Worm (Caenorhabditis elegans) whole organism, young adult: Measurements from ENCODE around the gene K03B8.8.

Source experiments
- B0035.1 ChIP-seq: sonication (generic microtip); optimal IDR thresholded peaks from 2 replicates; lab custom pipeline; 2016; ENCODE audit warnings: missing genetic modification characterization, mild to moderate bottlenecking, missing compliant biosample characterization, missing genotype, missing genetic modification reagents
- B0261.1 ChIP-seq: sonication (generic microtip); optimal IDR thresholded peaks from 2 replicates; lab custom pipeline; 2016; ENCODE audit warnings: mild to moderate bottlenecking, missing genetic modification characterization, moderate library complexity, missing compliant biosample characterization
- C17E4.6 ChIP-seq: fragments of 200-800 bp; sonication (Bioruptor generic); IDR thresholded peaks from 2 replicates; pipeline ENCODE4 v1.3.6; 2022; ENCODE audit warnings: missing genetic modification reagents, missing genetic modification characterization, missing compliant biosample characterization
- F37B4.10 ChIP-seq: fragments of 200-800 bp; sonication (Bioruptor generic); IDR thresholded peaks from 2 replicates; pipeline ENCODE4 v1.3.6; 2022; ENCODE audit warnings: missing genetic modification characterization, missing compliant biosample characterization
- F52B5.7 ChIP-seq: sonication (generic microtip); optimal IDR thresholded peaks from 2 replicates; lab custom pipeline; 2016; ENCODE audit warnings: mild to moderate bottlenecking, missing genetic modification characterization, missing compliant biosample characterization
- Y56A3A.18 ChIP-seq: fragments of 200-800 bp; sonication (Bioruptor generic); IDR thresholded peaks from 2 replicates; pipeline ENCODE4 v1.3.6; 2022; ENCODE audit warnings: missing genetic modification reagents, missing genetic modification characterization, missing compliant biosample characterization
- aptf-3 ChIP-seq: fragments of 200-800 bp; sonication (Bioruptor generic); IDR thresholded peaks from 2 replicates; pipeline ENCODE4 v1.3.6; 2022; ENCODE audit warnings: missing genetic modification characterization, missing compliant biosample characterization
- attf-6 ChIP-seq: fragments of 200-800 bp; sonication (Bioruptor generic); IDR thresholded peaks from 2 replicates; pipeline ENCODE4 v1.3.6; 2022; ENCODE audit warnings: missing genetic modification reagents, missing genetic modification characterization, missing compliant biosample characterization
- bed-1 ChIP-seq: fragments of 200-800 bp; sonication (Bioruptor generic); IDR thresholded peaks from 2 replicates; pipeline ENCODE4 v1.3.6; 2022; ENCODE audit warnings: missing genetic modification reagents, missing genetic modification characterization, missing compliant biosample characterization
- bed-2 ChIP-seq: fragments of 200-800 bp; sonication (Bioruptor generic); IDR thresholded peaks from 2 replicates; pipeline ENCODE4 v1.3.6; 2022; ENCODE audit warnings: missing genetic modification reagents, missing genetic modification characterization, missing compliant biosample characterization
- chd-7 ChIP-seq: sonication (generic microtip); optimal IDR thresholded peaks from 2 replicates; lab custom pipeline; 2016; ENCODE audit warnings: mild to moderate bottlenecking, missing genetic modification characterization, moderate library complexity, missing compliant biosample characterization
- dpl-1 ChIP-seq: fragments of 150-350 bp; optimal IDR thresholded peaks from 2 replicates; lab custom pipeline; 2014; ENCODE audit warnings: missing biosample characterization, missing genetic modification reagents, missing genetic modification characterization
- hmg-1.2 ChIP-seq: fragments of 200-800 bp; sonication (Bioruptor generic); IDR thresholded peaks from 2 replicates; pipeline ENCODE4 v1.3.6; 2022; ENCODE audit warnings: missing genetic modification reagents, missing genetic modification characterization, missing compliant biosample characterization
- hsf-1 ChIP-seq: fragments of 200-800 bp; sonication (Bioruptor generic); IDR thresholded peaks from 2 replicates; pipeline ENCODE4 v1.3.6; 2022; ENCODE audit warnings: missing genetic modification reagents, missing genetic modification characterization, missing compliant biosample characterization
- let-607 ChIP-seq, 2 experiments: fragments of 200-800 bp in 1 of 2; sonication (Bioruptor generic) in 1 of 2; sonication (generic microtip) in 1 of 2; optimal IDR thresholded peaks; 2 replicates each; lab custom pipeline; 2016 to 2018; ENCODE audit warnings: mild to moderate bottlenecking in 2 of 2, missing compliant biosample characterization in 2 of 2, missing genetic modification characterization in 2 of 2, moderate library complexity in 2 of 2, missing genotype in 1 of 2
- lin-35 ChIP-seq, 3 experiments: fragments of 150-350 bp in 2 of 3; sonication (generic microtip) in 1 of 3; optimal IDR thresholded peaks; 2 replicates each; lab custom pipeline; 2014 to 2018; ENCODE audit warnings: missing biosample characterization in 3 of 3, missing genetic modification characterization in 3 of 3, missing genetic modification reagents in 3 of 3
- madf-3 ChIP-seq: fragments of 200-800 bp; sonication (Bioruptor generic); IDR thresholded peaks from 2 replicates; pipeline ENCODE4 v1.3.6; 2022; ENCODE audit warnings: missing genetic modification reagents, missing genetic modification characterization, missing compliant biosample characterization
- madf-8 ChIP-seq: fragments of 200-800 bp; sonication (Bioruptor generic); conservative IDR thresholded peaks from 2 replicates; pipeline ENCODE4 v1.3.6; 2022; ENCODE audit warnings: missing genetic modification reagents, missing genetic modification characterization, missing compliant biosample characterization
- nfyb-1 ChIP-seq: fragments of 200-800 bp; sonication (Bioruptor generic); IDR thresholded peaks from 2 replicates; pipeline ENCODE4 v1.3.6; 2022; ENCODE audit warnings: missing genetic modification reagents, missing genetic modification characterization, missing compliant biosample characterization
- repo-1 ChIP-seq: sonication (generic microtip); optimal IDR thresholded peaks from 2 replicates; lab custom pipeline; 2017; ENCODE audit warnings: mild to moderate bottlenecking, missing genetic modification characterization, missing compliant biosample characterization
- sea-2 ChIP-seq: fragments of 200-800 bp; sonication (Bioruptor generic); IDR thresholded peaks from 2 replicates; pipeline ENCODE4 v1.3.6; 2022; ENCODE audit warnings: missing genetic modification characterization, missing compliant biosample characterization
- snpc-4 ChIP-seq, 5 experiments: fragments of 150-350 bp in 1 of 5; sonication (generic microtip) in 4 of 5; optimal IDR thresholded peaks; 2 replicates each; lab custom pipeline; 2014 to 2018; ENCODE audit warnings: missing genetic modification characterization in 5 of 5, missing biosample characterization in 3 of 5, antibody characterized with exemption in 2 of 5, mild to moderate bottlenecking in 2 of 5, missing compliant biosample characterization in 2 of 5, missing genotype in 2 of 5, moderate library complexity in 2 of 5, missing genetic modification reagents in 1 of 5
- sptf-2 ChIP-seq: fragments of 200-800 bp; sonication (Bioruptor generic); optimal IDR thresholded peaks from 2 replicates; lab custom pipeline; 2018; ENCODE audit warnings: mild to moderate bottlenecking, missing genetic modification characterization, missing compliant biosample characterization
- ztf-26 ChIP-seq: sonication (generic microtip); optimal IDR thresholded peaks from 2 replicates; lab custom pipeline; 2017; ENCODE audit warnings: missing genetic modification characterization, missing compliant biosample characterization
- ztf-3 ChIP-seq: fragments of 200-800 bp; sonication (Bioruptor generic); optimal IDR thresholded peaks from 2 replicates; lab custom pipeline; 2018; ENCODE audit warnings: mild to moderate bottlenecking, missing genetic modification characterization, missing compliant biosample characterization
- ztf-6 ChIP-seq: fragments of 200-800 bp; sonication (Bioruptor generic); IDR thresholded peaks from 2 replicates; pipeline ENCODE4 v1.3.6; 2022; ENCODE audit warnings: missing genetic modification reagents, missing genetic modification characterization, missing compliant biosample characterization

Gene K03B8.8

DNA sequence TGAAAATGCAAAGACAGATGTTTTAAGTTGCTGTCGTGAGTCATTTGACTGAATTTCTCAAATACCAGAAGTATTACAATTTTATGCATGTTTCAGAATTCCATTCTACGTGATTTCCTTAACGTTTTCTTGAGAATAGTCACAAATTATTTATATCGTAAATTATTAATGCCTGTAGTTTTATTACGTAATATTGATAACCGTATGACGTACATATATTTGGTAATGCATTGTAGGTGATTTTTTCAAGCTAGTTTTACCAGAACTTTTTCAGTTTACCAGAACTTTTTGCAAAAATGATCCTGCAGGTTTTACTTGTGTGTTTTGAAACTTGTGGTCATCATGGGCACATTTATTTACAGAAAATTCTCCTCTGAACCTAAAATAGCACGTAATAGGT is 36.9 kb downstream of the K03B8.8 start:
- TF ChIP-seq sea-2 (GFP tag; lab: Robert Waterston, UW) (no peak), bed-2 (no peak), B0261.1 (tag; lab: Kevin White, UChicago) (no peak)
- TF ChIP-seq, all 124 proteins: peak for 0

DNA sequence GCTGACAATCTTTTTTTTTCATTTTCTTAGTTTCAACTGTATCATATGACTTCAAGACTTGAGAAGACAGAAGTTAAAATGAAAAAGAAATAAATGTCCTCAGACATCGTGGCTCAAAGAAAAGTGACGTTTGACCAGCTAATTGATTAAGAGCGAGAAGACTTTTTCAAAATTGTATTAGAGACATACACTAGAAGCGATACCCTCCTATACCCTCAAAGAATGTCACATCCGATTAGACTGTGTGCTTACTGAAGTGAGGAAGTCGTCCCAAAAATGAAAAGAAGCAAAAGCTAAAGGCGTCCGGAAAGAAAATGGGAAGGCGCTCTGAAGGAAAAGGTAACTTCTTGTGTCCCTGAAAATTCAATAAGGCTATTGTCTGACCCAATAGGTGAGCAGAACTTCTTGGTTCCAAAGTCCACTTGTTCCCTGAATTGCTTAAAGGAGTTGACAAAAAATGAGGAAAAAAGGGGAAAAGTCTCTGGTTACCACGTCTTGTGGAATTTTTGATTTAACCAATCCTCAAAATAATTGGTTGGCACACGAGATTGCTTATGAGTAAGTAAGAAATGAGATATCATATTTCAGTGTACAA is 38.4 kb downstream of the K03B8.8 start:
- TF ChIP-seq snpc-4 (GFP tag; optimal IDR thresholded peaks at IDR 0.05; lab: Kevin White, UChicago) (no peak), snpc-4 (tag; optimal IDR thresholded peaks at IDR 0.05; lab: Kevin White, UChicago) (no peak), dpl-1 (no peak), ztf-6 (GFP tag; lab: Robert Waterston, UW) (no peak), sptf-2 (GFP tag; lab: Kevin White, UChicago) (no peak), hsf-1 (no peak), chd-7 (tag; lab: Kevin White, UChicago) (no peak), lin-35 (GFP tag; optimal IDR thresholded peaks at IDR 0.05; lab: Kevin White, UChicago) (no peak), Y56A3A.18 (GFP tag; lab: Robert Waterston, UW) (no peak), repo-1 (no peak), ztf-3 (GFP tag; lab: Kevin White, UChicago) (no peak)

DNA sequence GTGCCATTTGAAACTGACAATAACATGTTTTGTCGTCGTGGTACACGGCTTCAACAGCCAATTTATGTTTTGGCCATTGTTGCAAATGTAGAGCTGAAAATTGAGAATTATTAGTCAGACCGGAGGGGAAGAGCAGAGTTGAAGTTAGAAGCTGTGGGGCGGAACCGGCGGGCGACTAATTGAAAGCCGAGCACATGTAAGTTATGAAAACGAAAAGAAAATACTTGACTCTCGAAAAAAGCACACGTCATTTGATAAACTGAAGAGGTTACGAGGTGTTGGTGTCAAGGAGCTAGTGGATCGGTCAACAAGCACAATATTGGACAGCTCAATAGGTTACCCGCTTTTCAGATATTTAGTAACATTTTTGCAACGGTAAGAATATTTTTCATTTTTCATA is 44.7 kb downstream of the K03B8.8 start, which contains the start of gene dop-5:
TSS of gene dop-5 (minus strand) at position 101 of the 400 bp plus-strand sequence.
- TF ChIP-seq B0261.1 (tag; lab: Kevin White, UChicago) (no peak), aptf-3 (GFP tag; lab: Robert Waterston, UW) (no peak), F37B4.10 (GFP tag; lab: Robert Waterston, UW) (no peak), madf-3 (GFP tag; lab: Robert Waterston, UW) (no peak), hmg-1.2 (GFP tag; lab: Robert Waterston, UW) (no peak), F52B5.7 (no peak), nfyb-1 (no peak), ztf-26 (no peak), let-607 (tag; optimal IDR thresholded peaks at IDR 0.05; lab: Kevin White, UChicago) (no peak), C17E4.6 (GFP tag; lab: Robert Waterston, UW) (no peak), B0035.1 (tag; lab: Kevin White, UChicago) (no peak), bed-1 (no peak), madf-8 (no peak)

DNA sequence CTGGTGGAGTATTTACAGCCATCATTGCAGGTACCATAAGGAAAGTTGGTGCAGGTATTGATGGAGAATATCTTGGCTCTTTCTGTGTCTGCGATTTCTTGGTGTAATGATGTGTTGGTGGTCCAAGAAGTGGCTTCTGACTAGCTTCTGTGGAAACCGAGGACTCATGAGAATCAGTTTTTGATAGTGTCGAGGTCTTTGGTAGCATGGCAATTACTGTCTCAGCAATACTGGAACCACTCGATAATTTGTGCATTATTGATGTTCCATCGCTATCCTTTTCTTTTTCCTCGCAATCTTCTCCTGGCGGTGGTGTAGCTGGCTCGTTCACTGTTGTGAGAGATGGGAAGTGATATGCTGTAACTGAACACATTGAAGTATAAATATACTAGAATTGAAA is 47.2 kb downstream of the K03B8.8 start:
- TF ChIP-seq attf-6 (GFP tag; lab: Robert Waterston, UW) = no peak
- TF ChIP-seq lin-35 (GFP tag; optimal IDR thresholded peaks at IDR 0.05; lab: Kevin White, UChicago) = no peak
- TF ChIP-seq, all 124 proteins: peak for 0
